Fruit fly (Drosophila melanogaster) whole organism, embryonic: Measurements from ENCODE around the gene Mink.

Source experiments
- Adf1 ChIP-seq: fragments of 200-800 bp; sonication (Bioruptor generic); IDR thresholded peaks from 2 replicates; pipeline ENCODE4 v1.3.6; 2022; ENCODE audit warnings: missing biosample characterization, missing genetic modification characterization
- BtbVII ChIP-seq: fragments of 200-800 bp; sonication (Bioruptor generic); optimal IDR thresholded peaks from 3 replicates; lab custom pipeline; 2017; ENCODE audit warnings: missing biosample characterization, mild to moderate bottlenecking, missing genetic modification characterization
- CG11247 ChIP-seq: fragments of 200-800 bp; sonication (Bioruptor generic); IDR thresholded peaks from 2 replicates; pipeline ENCODE4 v1.3.6; 2022; ENCODE audit warnings: missing biosample characterization, missing genetic modification characterization
- CG11560 ChIP-seq: fragments of 200-800 bp; sonication (Bioruptor generic); IDR thresholded peaks from 3 replicates; pipeline ENCODE4 v1.3.6; 2022; ENCODE audit warnings: missing biosample characterization, missing genetic modification characterization
- CG12155 ChIP-seq: fragments of 200-800 bp; sonication (Bioruptor generic); optimal IDR thresholded peaks from 3 replicates; lab custom pipeline; 2016; ENCODE audit warnings: missing biosample characterization, missing genetic modification characterization
- CG13424 ChIP-seq: fragments of 200-800 bp; sonication (Bioruptor generic); optimal IDR thresholded peaks from 2 replicates; lab custom pipeline; 2019; ENCODE audit warnings: missing biosample characterization, mild to moderate bottlenecking, missing genetic modification characterization, moderate library complexity
- CG15073 ChIP-seq: fragments of 200-800 bp; sonication (Bioruptor generic); optimal IDR thresholded peaks from 2 replicates; lab custom pipeline; 2016; ENCODE audit warnings: missing biosample characterization, missing genetic modification characterization
- CG1603 ChIP-seq: fragments of 200-800 bp; sonication (Bioruptor generic); optimal IDR thresholded peaks from 2 replicates; lab custom pipeline; 2019; ENCODE audit warnings: missing biosample characterization, mild to moderate bottlenecking, missing genetic modification characterization, moderate library complexity
- CG17385 ChIP-seq: fragments of 200-800 bp; sonication (Bioruptor generic); optimal IDR thresholded peaks from 3 replicates; lab custom pipeline; 2018; ENCODE audit warnings: missing biosample characterization, mild to moderate bottlenecking, missing genetic modification characterization
- CG17568 ChIP-seq: fragments of 200-800 bp; sonication (Bioruptor generic); optimal IDR thresholded peaks from 2 replicates; lab custom pipeline; 2018; ENCODE audit warnings: missing biosample characterization, mild to moderate bottlenecking, missing genetic modification characterization, moderate library complexity
- CG18619 ChIP-seq: fragments of 200-800 bp; sonication (Bioruptor generic); optimal IDR thresholded peaks from 3 replicates; lab custom pipeline; 2017; ENCODE audit warnings: missing biosample characterization, mild to moderate bottlenecking, missing genetic modification characterization
- CG2120 ChIP-seq: fragments of 200-800 bp; sonication (Bioruptor generic); optimal IDR thresholded peaks from 3 replicates; lab custom pipeline; 2016; ENCODE audit warnings: missing biosample characterization, missing genetic modification characterization
- CG31365 ChIP-seq: fragments of 200-800 bp; sonication (Bioruptor generic); optimal IDR thresholded peaks from 2 replicates; lab custom pipeline; 2018; ENCODE audit warnings: missing biosample characterization, mild to moderate bottlenecking, missing genetic modification characterization
- CG31441 ChIP-seq: fragments of 200-800 bp; sonication (Bioruptor generic); IDR thresholded peaks from 2 replicates; pipeline ENCODE4 v1.3.6; 2022; ENCODE audit warnings: missing biosample characterization, missing genetic modification characterization
- CG4820 ChIP-seq: fragments of 200-800 bp; sonication (Bioruptor generic); optimal IDR thresholded peaks from 3 replicates; lab custom pipeline; 2016; ENCODE audit warnings: missing biosample characterization, missing genetic modification characterization
- CG6254 ChIP-seq: fragments of 200-800 bp; sonication (Bioruptor generic); optimal IDR thresholded peaks from 3 replicates; lab custom pipeline; 2017; ENCODE audit warnings: mild to moderate bottlenecking, missing biosample characterization, missing genetic modification reagents, missing genetic modification characterization
- CG7271 ChIP-seq: fragments of 200-800 bp; sonication (Bioruptor generic); optimal IDR thresholded peaks from 2 replicates; lab custom pipeline; 2018; ENCODE audit warnings: missing biosample characterization, mild to moderate bottlenecking, missing genetic modification characterization, moderate library complexity
- D ChIP-seq, 2 experiments: fragments of 200-800 bp in 1 of 2; fragments of >200 bp in 1 of 2; sonication (Bioruptor generic) in 1 of 2; optimal IDR thresholded peaks; 2 replicates in 1 of 2; 3 replicates in 1 of 2; lab custom pipeline; 2017; ENCODE audit warnings: mild to moderate bottlenecking in 1 of 2, missing biosample characterization in 1 of 2, missing genetic modification characterization in 1 of 2, missing genetic modification reagents in 1 of 2
- D19A ChIP-seq: fragments of 200-800 bp; optimal IDR thresholded peaks from 3 replicates; lab custom pipeline; 2019; ENCODE audit warnings: missing biosample characterization, mild to moderate bottlenecking, missing genetic modification characterization, moderate library complexity
- D19B ChIP-seq: fragments of 200-800 bp; sonication (Bioruptor generic); optimal IDR thresholded peaks from 2 replicates; lab custom pipeline; 2017; ENCODE audit warnings: missing biosample characterization, mild to moderate bottlenecking, missing genetic modification characterization
- Dll ChIP-seq: fragments of 200-800 bp; sonication (Bioruptor generic); IDR thresholded peaks from 4 replicates; pipeline ENCODE4 v1.3.6; 2022; ENCODE audit warnings: missing biosample characterization, missing genetic modification characterization; ENCODE audit not compliant: partially characterized antibody
- ERR ChIP-seq: fragments of 200-800 bp; sonication (Bioruptor generic); optimal IDR thresholded peaks from 2 replicates; lab custom pipeline; 2016; ENCODE audit warnings: missing biosample characterization, missing genetic modification characterization
- Fer2 ChIP-seq: fragments of 200-800 bp; sonication (Bioruptor generic); optimal IDR thresholded peaks from 2 replicates; lab custom pipeline; 2018; ENCODE audit warnings: missing biosample characterization, mild to moderate bottlenecking, missing genetic modification characterization, moderate library complexity
- H2.0 ChIP-seq: fragments of 200-800 bp; sonication (Bioruptor generic); IDR thresholded peaks from 2 replicates; pipeline ENCODE4 v1.3.6; 2022; ENCODE audit warnings: missing biosample characterization, missing genetic modification characterization
- Hr39 ChIP-seq: fragments of >200 bp; optimal IDR thresholded peaks from 2 replicates; lab custom pipeline; 2017
- Hsf ChIP-seq: fragments of 200-800 bp; sonication (Bioruptor generic); optimal IDR thresholded peaks from 3 replicates; lab custom pipeline; 2016; ENCODE audit warnings: missing biosample characterization, missing genetic modification characterization
- Jarid2 ChIP-seq: fragments of 200-800 bp; sonication (Bioruptor generic); optimal IDR thresholded peaks from 3 replicates; lab custom pipeline; 2017; ENCODE audit warnings: mild to moderate bottlenecking, missing biosample characterization, missing genetic modification reagents, missing genetic modification characterization
- Lhr ChIP-seq: fragments of 200-800 bp; sonication (Bioruptor generic); optimal IDR thresholded peaks from 3 replicates; lab custom pipeline; 2017; ENCODE audit warnings: mild to moderate bottlenecking, missing biosample characterization, missing genetic modification reagents, missing genetic modification characterization
- Lpt ChIP-seq: fragments of >200 bp; optimal IDR thresholded peaks from 2 replicates; lab custom pipeline; 2018; ENCODE audit warnings: missing biosample characterization, missing genetic modification characterization
- NK7.1 ChIP-seq: fragments of 200-800 bp; sonication (Bioruptor generic); optimal IDR thresholded peaks from 3 replicates; lab custom pipeline; 2016; ENCODE audit warnings: missing biosample characterization, missing genetic modification characterization
- Sox100B ChIP-seq: fragments of 200-800 bp; sonication (Bioruptor generic); optimal IDR thresholded peaks from 3 replicates; lab custom pipeline; 2018; ENCODE audit warnings: missing biosample characterization, mild to moderate bottlenecking, missing genetic modification characterization
- Stat92E ChIP-seq, 3 experiments: fragments of >200 bp in 2 of 3; fragments of 200-800 bp in 1 of 3; sonication (Bioruptor generic) in 1 of 3; optimal IDR thresholded peaks; 2 replicates each; lab custom pipeline; 2017 to 2019; ENCODE audit warnings: missing biosample characterization in 3 of 3, missing genetic modification characterization in 3 of 3, mild to moderate bottlenecking in 1 of 3, moderate library complexity in 1 of 3
- croc ChIP-seq: fragments of 200-800 bp; sonication (Bioruptor generic); conservative IDR thresholded peaks from 3 replicates; pipeline ENCODE4 v1.3.6; 2022; ENCODE audit warnings: missing biosample characterization, missing genetic modification characterization
- ems ChIP-seq: fragments of 200-800 bp; sonication (Bioruptor generic); optimal IDR thresholded peaks from 3 replicates; lab custom pipeline; 2016; ENCODE audit warnings: missing biosample characterization, missing genetic modification characterization
- gro ChIP-seq: fragments of 200-800 bp; sonication (Bioruptor generic); optimal IDR thresholded peaks from 2 replicates; lab custom pipeline; 2016; ENCODE audit warnings: missing biosample characterization, missing genetic modification characterization
- kah ChIP-seq: fragments of 200-800 bp; sonication (Bioruptor generic); optimal IDR thresholded peaks from 2 replicates; lab custom pipeline; 2018; ENCODE audit warnings: missing biosample characterization, mild to moderate bottlenecking, missing genetic modification characterization
- maf-S ChIP-seq: fragments of 200-800 bp; sonication (Bioruptor generic); optimal IDR thresholded peaks from 2 replicates; lab custom pipeline; 2016; ENCODE audit warnings: missing biosample characterization, missing genetic modification characterization
- nerfin-1 ChIP-seq: fragments of 200-800 bp; sonication (Bioruptor generic); optimal IDR thresholded peaks from 3 replicates; lab custom pipeline; 2019; ENCODE audit warnings: missing biosample characterization, mild to moderate bottlenecking, missing genetic modification characterization, moderate library complexity
- nerfin-2 ChIP-seq: fragments of 200-800 bp; sonication (Bioruptor generic); IDR thresholded peaks from 2 replicates; pipeline ENCODE4 v1.3.6; 2022; ENCODE audit warnings: missing biosample characterization, missing genetic modification characterization; ENCODE audit not compliant: partially characterized antibody
- onecut ChIP-seq: fragments of 200-800 bp; sonication (Bioruptor generic); IDR thresholded peaks from 2 replicates; pipeline ENCODE4 v1.3.6; 2022; ENCODE audit warnings: missing biosample characterization, missing genetic modification characterization
- phol ChIP-seq: fragments of 200-800 bp; sonication (Bioruptor generic); optimal IDR thresholded peaks from 3 replicates; lab custom pipeline; 2018; ENCODE audit warnings: missing biosample characterization, mild to moderate bottlenecking, missing genetic modification characterization, moderate library complexity
- ranshi ChIP-seq: fragments of 200-800 bp; sonication (Bioruptor generic); IDR thresholded peaks from 2 replicates; pipeline ENCODE4 v1.3.6; 2022; ENCODE audit warnings: missing biosample characterization, missing genetic modification characterization
- sd ChIP-seq: fragments of 200-800 bp; sonication (Bioruptor generic); optimal IDR thresholded peaks from 3 replicates; lab custom pipeline; 2018; ENCODE audit warnings: missing biosample characterization, mild to moderate bottlenecking, missing genetic modification characterization, moderate library complexity
- so ChIP-seq: fragments of 200-800 bp; sonication (Bioruptor generic); IDR thresholded peaks from 3 replicates; pipeline ENCODE4 v1.3.6; 2022; ENCODE audit warnings: missing biosample characterization, missing genetic modification characterization
- tin ChIP-seq: fragments of 200-800 bp; sonication (Bioruptor generic); optimal IDR thresholded peaks from 3 replicates; lab custom pipeline; 2016; ENCODE audit warnings: missing biosample characterization, missing genetic modification characterization
- tx ChIP-seq: fragments of 200-800 bp; sonication (Bioruptor generic); optimal IDR thresholded peaks from 2 replicates; lab custom pipeline; 2016; ENCODE audit warnings: missing biosample characterization, missing genetic modification characterization
- unc-4 ChIP-seq: fragments of 200-800 bp; sonication (Bioruptor generic); IDR thresholded peaks from 2 replicates; pipeline ENCODE4 v1.3.6; 2022; ENCODE audit warnings: missing biosample characterization, missing genetic modification characterization; ENCODE audit not compliant: partially characterized antibody
- vnd ChIP-seq: fragments of 200-800 bp; sonication (Bioruptor generic); IDR thresholded peaks from 3 replicates; pipeline ENCODE4 v1.3.6; 2022; ENCODE audit warnings: missing biosample characterization, missing genetic modification characterization; ENCODE audit not compliant: partially characterized antibody

Gene Mink

dm6 chr3R:24917814-24918636 is 4.2 kb upstream of the Mink start, which contains the start of the genes PIG-S, sud1 and CG11168 (continued):
- TF ChIP-seq nerfin-1 (tag; lab: Kevin White, UChicago), result no peak
- peak; percentile 48 for TF ChIP-seq CG12155 (GFP tag; lab: Kevin White, UChicago)
- TF ChIP-seq CG15073 (GFP tag; lab: Kevin White, UChicago), result no peak
- no peak for TF ChIP-seq onecut
- no peak for TF ChIP-seq CG11560 (tag; lab: Robert Waterston, UW)
- no peak for TF ChIP-seq BtbVII (GFP tag; lab: Kevin White, UChicago)
- no peak for TF ChIP-seq gro (GFP tag; lab: Kevin White, UChicago)
- 0 out of 3 replicates have a peak, but pooled peaks have one; percentile 54 for TF ChIP-seq so (GFP tag; lab: Robert Waterston, UW)
- no peak for TF ChIP-seq Jarid2 (GFP tag; lab: Kevin White, UChicago)
- TF ChIP-seq CG4820, result peak; percentile 30
- TF ChIP-seq nerfin-2, result peak; percentile 81
- TF ChIP-seq CG1603, result peak; percentile 29
- TF ChIP-seq CG17385 (GFP tag; lab: Kevin White, UChicago), result peak; percentile 35
- peak; percentile 12 for TF ChIP-seq kah (GFP tag; lab: Kevin White, UChicago)
- peak; percentile 95 for TF ChIP-seq vnd
- TF ChIP-seq sd (tag; lab: Kevin White, UChicago), result peak; percentile 94
- no peak for TF ChIP-seq CG7271
- no peak for TF ChIP-seq CG31365 (tag; lab: Kevin White, UChicago)
- no peak for TF ChIP-seq Hr39
- TF ChIP-seq CG17568 (GFP tag; lab: Kevin White, UChicago), result no peak
- no peak for TF ChIP-seq maf-S (GFP tag; lab: Kevin White, UChicago)
- no peak for TF ChIP-seq D19A
- TF ChIP-seq CG13424 (tag; lab: Kevin White, UChicago), result peak; percentile 68
- TF ChIP-seq CG6254 (GFP tag; lab: Kevin White, UChicago), result no peak
- TF ChIP-seq unc-4 (GFP tag; lab: Robert Waterston, UW), result peak; percentile 93
- TF ChIP-seq phol, result peak; percentile 81
- TF ChIP-seq NK7.1 (GFP tag; lab: Kevin White, UChicago), result no peak
- no peak for TF ChIP-seq ems (GFP tag; lab: Kevin White, UChicago)
- TF ChIP-seq CG2120 (GFP tag; lab: Kevin White, UChicago), result peak; percentile 48
- peak; percentile 98 for TF ChIP-seq Dll
- TF ChIP-seq croc, result peak; percentile 53; the same call in 2 of the 3 replicates
- TF ChIP-seq D (optimal IDR thresholded peaks at IDR 0.05; lab: Kevin White, UChicago), result no peak
- peak; percentile 19 for TF ChIP-seq D (GFP tag; optimal IDR thresholded peaks at IDR 0.05; lab: Kevin White, UChicago)
- TF ChIP-seq tx (GFP tag; lab: Kevin White, UChicago), result no peak
- TF ChIP-seq H2.0 (GFP tag; lab: Robert Waterston, UW), result peak; percentile 68
- TF ChIP-seq ERR (GFP tag; lab: Kevin White, UChicago), result no peak
- peak; percentile 36; the same call in 1 of the 2 replicates for TF ChIP-seq Adf1
- peak; percentile 74; the same call in 1 of the 2 replicates for TF ChIP-seq ranshi (GFP tag; lab: Robert Waterston, UW)
- TF ChIP-seq Hsf (GFP tag; lab: Kevin White, UChicago), result no peak
- peak; percentile 57 for TF ChIP-seq tin
- no peak for TF ChIP-seq Stat92E (GFP tag; optimal IDR thresholded peaks at IDR 0.05; lab: Kevin White, UChicago)
- no peak for TF ChIP-seq D19B (GFP tag; lab: Kevin White, UChicago)
- TF ChIP-seq Lpt (GFP tag; lab: Kevin White, UChicago), result no peak
- no peak; the same call in 1 of the 2 replicates for TF ChIP-seq CG31441
- TF ChIP-seq Fer2 (tag; lab: Kevin White, UChicago), result peak; percentile 34
- 0 out of 2 replicates have a peak, but pooled peaks have one; percentile 37 for TF ChIP-seq CG11247 (GFP tag; lab: Robert Waterston, UW)
- peak; percentile 27 for TF ChIP-seq Lhr
- TF ChIP-seq CG18619 (GFP tag; lab: Kevin White, UChicago), result no peak
- TF ChIP-seq Sox100B (GFP tag; lab: Kevin White, UChicago), result no peak
